Worm (Caenorhabditis elegans): ENCODE measurements around the gene M01D1.12.
"Not testable (repeated sequence)": the region's sequence is repeated elsewhere in the genome, so short reads cannot be mapped to it uniquely, and the experiment has no call there.

ce11 chrII:994231-994630 is 32.5 kb upstream of the M01D1.12 start, which contains the start of gene F45D11.7:
- not testable (repeated sequence) for TF ChIP-seq flt-1 (GFP tag; IDR thresholded peaks at IDR 0.05); T22C8.4 (GFP tag; IDR thresholded peaks at IDR 0.05); ztf-23 (GFP tag; IDR thresholded peaks at IDR 0.05); cog-1 (tag; optimal IDR thresholded peaks at IDR 0.05); klf-2 (GFP tag; conservative IDR thresholded peaks at IDR 0.05); med-1 (GFP tag; optimal IDR thresholded peaks at IDR 0.05; ENCODE audit: insufficient read depth); tab-1 (GFP tag; IDR thresholded peaks at IDR 0.05)

Measured in whole organism, midembryonic.